Worm (Caenorhabditis elegans): ENCODE results near the gene math-41.

The math-41 gene

DNA sequence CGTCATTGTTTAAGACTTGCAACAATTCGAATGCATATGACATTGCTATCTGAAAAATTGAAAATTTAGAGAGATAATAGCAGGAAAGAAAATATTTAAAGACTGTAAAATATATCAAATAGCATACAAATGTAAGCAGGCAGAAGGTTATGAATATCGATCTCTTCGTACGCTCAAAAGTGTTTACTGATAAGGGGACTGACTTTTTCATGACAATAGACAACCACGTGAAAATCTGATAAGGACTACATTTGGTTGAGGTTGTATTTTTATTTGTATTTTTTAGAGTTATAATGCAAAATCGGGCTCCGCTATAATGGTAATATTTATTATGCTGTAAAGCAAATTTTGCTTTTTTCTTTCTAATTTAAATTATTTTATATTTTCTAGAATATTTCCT lies 18.5 kb downstream of the math-41 start, which contains the start of the genes C52E2.5 and C52E2.4:
C52E2.5 (minus strand) TSS at position 43 of the 400 bp plus-strand sequence.
C52E2.4 (plus strand) TSS at position 252 of the 400 bp plus-strand sequence.
- TF ChIP-seq nhr-80 (tag; optimal IDR thresholded peaks at IDR 0.05): peak; percentile 60
- no peak for TF ChIP-seq hlh-12 (tag; optimal IDR thresholded peaks at IDR 0.05)
- no peak for TF ChIP-seq D2030.7 (GFP tag; IDR thresholded peaks at IDR 0.05)

ce11 chrII:1844552-1844951 lies 20.1 kb downstream of the math-41 start:
- peak; percentile 58; the same call in 1 of the 2 replicates for TF ChIP-seq nfyb-1 (GFP tag; IDR thresholded peaks at IDR 0.05)
- no peak for TF ChIP-seq attf-6 (GFP tag; IDR thresholded peaks at IDR 0.05)
- no peak for TF ChIP-seq F49E8.2 (tag; optimal IDR thresholded peaks at IDR 0.05; ENCODE audit: insufficient read depth)

DNA sequence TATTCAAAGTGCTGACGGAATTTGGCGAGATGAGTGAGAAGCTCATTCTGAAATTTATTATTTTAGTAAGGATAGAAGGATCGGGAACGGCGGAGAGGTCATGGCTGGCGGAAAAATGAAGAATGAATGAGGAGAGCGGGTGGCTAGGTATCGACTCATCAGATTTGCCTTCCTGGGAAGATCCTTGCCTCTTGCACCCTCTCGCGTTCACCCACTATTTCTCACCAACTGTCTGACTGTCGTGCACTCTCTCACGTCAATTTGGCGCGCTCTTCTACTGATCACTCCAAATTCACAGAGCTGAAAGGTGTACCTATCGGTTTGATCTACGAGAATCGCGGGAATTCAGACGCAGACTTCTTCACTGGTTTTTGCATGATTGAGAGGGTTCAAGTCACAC lies 23.7 kb downstream of the math-41 start, which contains the start of gene fbxb-97:
fbxb-97 (minus strand) TSS at position 53 of the 400 bp plus-strand sequence.
- no peak for TF ChIP-seq aptf-3 (GFP tag; IDR thresholded peaks at IDR 0.05)
- TF ChIP-seq hmg-1.2 (GFP tag; IDR thresholded peaks at IDR 0.05): peak; percentile 20; the same call in 1 of the 2 replicates
- TF ChIP-seq attf-6 (GFP tag; IDR thresholded peaks at IDR 0.05): no peak
- no peak for TF ChIP-seq hlh-12 (tag; optimal IDR thresholded peaks at IDR 0.05)
- TF ChIP-seq F52B5.7 (tag; optimal IDR thresholded peaks at IDR 0.05): no peak
- peak; percentile 42; the same call in 1 of the 2 replicates for TF ChIP-seq madf-6 (GFP tag; IDR thresholded peaks at IDR 0.05)
- TF ChIP-seq unc-130 (GFP tag; optimal IDR thresholded peaks at IDR 0.05): no peak
- TF ChIP-seq lin-35 (GFP tag; optimal IDR thresholded peaks at IDR 0.05): no peak

ce11 chrII:1850299-1850698 lies 25.9 kb downstream of the math-41 start, which contains the start of gene fbxb-96:
Gene fbxb-96, minus strand, starts transcription at chrII:1850399.
- TF ChIP-seq tbp1 (GFP tag; optimal IDR thresholded peaks at IDR 0.05) (no peak), xnd-1 (tag; optimal IDR thresholded peaks at IDR 0.05) (no peak), atf-7 (tag; optimal IDR thresholded peaks at IDR 0.05) (no peak)

DNA sequence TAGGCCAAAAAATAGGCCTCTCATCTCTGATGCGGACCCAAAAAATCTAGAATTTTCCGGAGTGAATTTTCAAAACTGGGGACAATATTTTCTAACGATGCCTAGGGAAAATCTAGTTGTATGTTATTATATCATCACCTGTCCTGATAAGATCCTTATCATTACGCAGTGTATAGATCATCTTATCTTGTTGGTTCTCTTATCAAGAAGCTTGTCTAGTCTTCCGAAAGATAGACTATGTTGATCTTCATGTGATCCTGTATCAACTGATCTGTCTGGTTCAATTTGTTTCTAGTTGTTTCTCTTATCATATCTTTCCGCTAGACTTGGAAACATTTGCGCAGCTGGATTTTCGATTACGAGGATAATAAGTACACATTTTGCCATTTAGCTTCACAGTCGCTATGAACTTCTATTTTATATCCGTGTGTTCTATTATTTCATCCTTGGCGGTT lies 26.4 kb downstream of the math-41 start, which contains the start of gene C52E2.3:
C52E2.3 (plus strand) TSS at position 405 of the 455 bp plus-strand sequence.
- TF ChIP-seq unc-130 (GFP tag; optimal IDR thresholded peaks at IDR 0.05) (no peak), F23B12.7 (tag; optimal IDR thresholded peaks at IDR 0.05; ENCODE audit: insufficient read depth) (no peak), ztf-22 (GFP tag; optimal IDR thresholded peaks at IDR 0.05) (no peak), pbrm-1 (GFP tag; IDR thresholded peaks at IDR 0.05) (no peak), ztf-6 (GFP tag; IDR thresholded peaks at IDR 0.05) (no peak), egl-18 (GFP tag; IDR thresholded peaks at IDR 0.05) (no peak), snpc-1.1 (tag; optimal IDR thresholded peaks at IDR 0.05; ENCODE audit: insufficient read depth) (no peak), D2030.7 (GFP tag; IDR thresholded peaks at IDR 0.05) (no peak), nfya-1 (tag; optimal IDR thresholded peaks at IDR 0.05; ENCODE audit: borderline replicate concordance, insufficient read depth) (no peak)

- TF ChIP-seq dox-1 (GFP tag; IDR thresholded peaks at IDR 0.05) (peak; percentile 73), K11D2.4 (GFP tag; IDR thresholded peaks at IDR 0.05) (no peak), sptf-2 (GFP tag; optimal IDR thresholded peaks at IDR 0.05) (no peak), bed-2 (GFP tag; IDR thresholded peaks at IDR 0.05) (no peak), pbrm-1 (GFP tag; IDR thresholded peaks at IDR 0.05) (no peak), Y53G8AR.9 (GFP tag; conservative IDR thresholded peaks at IDR 0.05) (no peak), mcd-1 (GFP tag; IDR thresholded peaks at IDR 0.05) (0 out of 2 replicates have a peak, but pooled peaks have one; percentile 21), ets-4 (GFP tag; optimal IDR thresholded peaks at IDR 0.05) (peak; percentile 85), atf-7 (tag; optimal IDR thresholded peaks at IDR 0.05) (peak; percentile 56), gei-17 (GFP tag; optimal IDR thresholded peaks at IDR 0.05) (no peak), ceh-27 (GFP tag; optimal IDR thresholded peaks at IDR 0.05) (no peak), ztf-25 (GFP tag; IDR thresholded peaks at IDR 0.05) (no peak), hmg-20 (GFP tag; IDR thresholded peaks at IDR 0.05) (no peak), ama-1 (optimal IDR thresholded peaks at IDR 0.05) (no peak), ama-1 (GFP tag; optimal IDR thresholded peaks at IDR 0.05) (no peak), Y79H2A.3 (GFP tag; conservative IDR thresholded peaks at IDR 0.05) (no peak), egl-18 (GFP tag; IDR thresholded peaks at IDR 0.05) (no peak), nfyb-1 (GFP tag; IDR thresholded peaks at IDR 0.05) (peak; percentile 45; the same call in 1 of the 2 replicates), let-526 (GFP tag; IDR thresholded peaks at IDR 0.05) (no peak), lin-35 (GFP tag; optimal IDR thresholded peaks at IDR 0.05) (no peak), let-607 (tag; optimal IDR thresholded peaks at IDR 0.05) (no peak)
Measured at ce11 chrII:1851716-1852115, 27.3 kb downstream of the math-41 start.

Data from whole organism, young adult.